Fruit fly (Drosophila melanogaster) whole organism, pupa: ENCODE results near the gene fray.

Experiments used
- CG10348 ChIP-seq: fragments of 200-800 bp; sonication (Bioruptor generic); IDR thresholded peaks from 2 replicates; pipeline ENCODE4 v1.3.6; 2022; ENCODE audit warnings: missing biosample characterization, missing genetic modification characterization
- CG13204 ChIP-seq: fragments of 200-800 bp; sonication (Bioruptor generic); optimal IDR thresholded peaks from 2 replicates; lab custom pipeline; 2018; ENCODE audit warnings: missing biosample characterization, mild to moderate bottlenecking, missing genetic modification characterization, moderate library complexity
- CG17806 ChIP-seq: fragments of 200-800 bp; sonication (Bioruptor generic); optimal IDR thresholded peaks from 2 replicates; lab custom pipeline; 2018; ENCODE audit warnings: missing biosample characterization, mild to moderate bottlenecking, missing genetic modification characterization, moderate library complexity
- CG32121 ChIP-seq: fragments of 200-800 bp; sonication (Bioruptor generic); IDR thresholded peaks from 2 replicates; pipeline ENCODE4 v1.3.6; 2022; ENCODE audit warnings: missing biosample characterization, missing genetic modification characterization
- CG34367 ChIP-seq: fragments of 200-800 bp; sonication (Bioruptor generic); optimal IDR thresholded peaks from 2 replicates; lab custom pipeline; 2018; ENCODE audit warnings: missing biosample characterization, mild to moderate bottlenecking, missing genetic modification characterization
- CG9948 ChIP-seq: fragments of 200-800 bp; sonication (Bioruptor generic); optimal IDR thresholded peaks from 2 replicates; lab custom pipeline; 2018; ENCODE audit warnings: missing biosample characterization, mild to moderate bottlenecking, missing genetic modification characterization, moderate library complexity
- EcR ChIP-seq: fragments of 200-800 bp; sonication (Bioruptor generic); optimal IDR thresholded peaks from 3 replicates; lab custom pipeline; 2019; ENCODE audit warnings: missing biosample characterization, missing genetic modification characterization, mild to moderate bottlenecking, moderate library complexity, missing genetic modification reagents
- Pif1A ChIP-seq: fragments of 200-800 bp; sonication (Bioruptor generic); optimal IDR thresholded peaks from 3 replicates; lab custom pipeline; 2016; ENCODE audit warnings: missing biosample characterization, missing genetic modification characterization
- Pif1B ChIP-seq: fragments of 200-800 bp; sonication (Bioruptor generic); optimal IDR thresholded peaks from 3 replicates; lab custom pipeline; 2016; ENCODE audit warnings: missing biosample characterization, missing genetic modification characterization
- fd96Ca ChIP-seq: fragments of 200-800 bp; sonication (Bioruptor generic); IDR thresholded peaks from 3 replicates; pipeline ENCODE4 v1.3.6; 2022; ENCODE audit warnings: missing biosample characterization, missing genetic modification characterization

DNA sequence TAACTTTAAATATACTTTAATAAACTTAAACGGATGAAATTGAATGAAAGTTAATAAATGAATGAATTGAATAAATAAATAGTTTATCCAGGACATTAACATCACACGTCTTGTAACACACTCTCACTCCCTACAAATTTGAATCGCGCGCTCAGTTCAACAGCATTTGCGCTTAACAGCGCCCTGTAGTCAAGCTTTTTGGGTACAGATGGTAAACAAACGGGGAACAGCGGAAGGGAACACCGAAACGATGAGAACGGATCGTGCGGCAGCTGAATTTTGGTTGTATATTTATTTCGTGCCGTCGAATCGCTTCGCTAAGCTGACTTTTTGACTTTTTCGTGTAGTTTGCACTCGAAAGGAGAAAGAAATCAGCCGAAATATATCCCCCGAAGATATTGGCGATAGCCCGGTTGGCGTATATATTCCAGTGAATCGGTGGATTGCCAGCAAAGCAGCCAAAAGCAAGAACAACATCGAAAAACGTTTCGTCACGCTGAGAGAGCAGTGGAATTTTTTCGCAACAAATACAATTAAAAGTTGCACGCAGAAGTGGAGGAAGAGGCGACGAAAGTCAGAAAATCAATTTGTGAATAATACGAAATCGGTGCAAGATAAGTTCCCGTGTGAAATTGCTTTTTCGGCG, at the start of gene fray, which contains the start of gene CG7694:
- no peak for TF ChIP-seq CG34367 (tag; lab: Kevin White, UChicago)
- TF ChIP-seq EcR (GFP tag; lab: Kevin White, UChicago): no peak
- no peak for TF ChIP-seq CG17806 (tag; lab: Kevin White, UChicago)
- TF ChIP-seq Pif1A (GFP tag; lab: Kevin White, UChicago): no peak
- TF ChIP-seq CG32121: no peak
- TF ChIP-seq fd96Ca (GFP tag; lab: Robert Waterston, UW): no peak
- no peak for TF ChIP-seq Pif1B (GFP tag; lab: Kevin White, UChicago)
- no peak for TF ChIP-seq CG10348 (GFP tag; lab: Robert Waterston, UW)
- TF ChIP-seq CG9948 (tag; lab: Kevin White, UChicago): no peak
- TF ChIP-seq CG13204 (GFP tag; lab: Kevin White, UChicago): no peak
